Worm (Caenorhabditis elegans): ENCODE data around the gene hda-2.

hda-2 gene

DNA sequence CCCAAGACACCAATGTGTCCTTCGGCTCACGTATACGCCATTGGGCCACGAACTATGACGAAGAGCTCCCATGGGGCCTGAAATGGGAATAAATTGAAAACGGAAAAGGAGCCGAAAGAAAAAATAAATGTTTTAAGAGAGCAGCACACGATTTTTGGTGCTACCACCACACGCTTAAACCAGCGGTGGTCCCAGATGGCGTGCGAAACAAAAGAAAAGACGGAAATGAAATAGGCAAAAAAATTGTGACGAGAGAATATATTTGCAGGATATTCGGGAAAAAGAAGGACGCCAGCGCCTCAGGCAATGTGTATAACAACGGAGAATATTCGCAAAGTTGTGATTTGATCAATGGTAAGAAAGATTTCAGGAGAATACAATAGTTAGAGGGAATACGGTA is 35.4 kb downstream of the hda-2 start:
- no peak for TF ChIP-seq dpl-1 (GFP tag; optimal IDR thresholded peaks at IDR 0.05)
- no peak for TF ChIP-seq hsf-1 (GFP tag; IDR thresholded peaks at IDR 0.05)
- TF ChIP-seq lin-35 (GFP tag; optimal IDR thresholded peaks at IDR 0.05) = peak in 1 of 3 experiments; percentile 33
- TF ChIP-seq B0019.2 (GFP tag; conservative IDR thresholded peaks at IDR 0.05) = no peak
- TF ChIP-seq ekl-4 (GFP tag; IDR thresholded peaks at IDR 0.05) = no peak

DNA sequence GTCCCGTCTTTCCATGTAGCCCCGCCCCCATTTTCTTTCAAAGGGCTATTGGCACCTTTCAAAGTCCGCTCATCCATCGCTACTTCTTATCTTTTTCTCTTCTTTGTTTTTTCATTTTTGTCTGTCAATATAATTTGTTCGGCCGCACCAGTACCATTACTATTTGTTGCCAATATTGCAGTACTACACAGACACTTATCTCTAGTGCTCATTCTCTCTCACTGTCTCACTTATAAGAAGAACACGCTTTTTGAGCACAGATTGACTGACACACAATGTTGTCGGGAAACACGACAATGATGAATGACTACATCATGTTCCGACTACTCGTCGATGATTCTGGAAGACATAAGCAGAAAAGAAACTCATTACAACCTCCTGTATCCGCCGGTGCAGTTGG is 37.3 kb downstream of the hda-2 start:
- peak; percentile 37 for TF ChIP-seq ceh-27 (GFP tag; optimal IDR thresholded peaks at IDR 0.05)
- TF ChIP-seq Y95B8A.8 (GFP tag; IDR thresholded peaks at IDR 0.05) = no peak
- no peak for TF ChIP-seq ceh-100 (GFP tag; IDR thresholded peaks at IDR 0.05)
- no peak for TF ChIP-seq pha-4 (tag; optimal IDR thresholded peaks at IDR 0.05)
- 0 out of 2 replicates have a peak, but pooled peaks have one; percentile 35 for TF ChIP-seq dox-1 (GFP tag; IDR thresholded peaks at IDR 0.05)

DNA sequence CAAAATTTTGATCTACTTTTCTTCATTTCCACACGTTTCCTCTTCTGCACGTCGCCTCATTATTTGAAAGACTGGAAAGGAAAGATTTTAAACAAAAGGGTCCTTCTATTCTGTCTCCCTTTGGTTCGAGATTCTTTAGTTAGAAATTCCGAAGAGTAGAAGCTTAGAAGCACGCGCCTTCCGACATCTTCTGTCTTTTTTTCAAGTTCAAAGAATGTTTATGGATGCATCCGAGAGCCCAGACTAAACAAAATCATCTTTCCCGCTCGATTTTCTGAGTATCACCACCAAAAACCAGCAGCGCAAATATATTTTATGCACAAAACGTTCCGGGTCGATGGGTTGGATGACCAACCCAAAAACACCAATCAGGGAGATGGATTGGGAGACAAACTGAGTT is 38.3 kb downstream of the hda-2 start:
- TF ChIP-seq somi-1 (GFP tag; optimal IDR thresholded peaks at IDR 0.05) (no peak), lin-26 (GFP tag; IDR thresholded peaks at IDR 0.05) (no peak), ama-1 (optimal IDR thresholded peaks at IDR 0.05) (no peak), ama-1 (GFP tag; optimal IDR thresholded peaks at IDR 0.05) (no peak), lin-40 (tag; optimal IDR thresholded peaks at IDR 0.05) (no peak), ekl-4 (GFP tag; IDR thresholded peaks at IDR 0.05) (no peak), T07F8.4 (tag; optimal IDR thresholded peaks at IDR 0.05) (no peak), snpc-1.3 (tag; optimal IDR thresholded peaks at IDR 0.05; ENCODE audit: insufficient read depth) (no peak), ets-4 (GFP tag; optimal IDR thresholded peaks at IDR 0.05) (no peak), hlh-26 (GFP tag; conservative IDR thresholded peaks at IDR 0.05) (no peak), lin-35 (GFP tag; optimal IDR thresholded peaks at IDR 0.05) (no peak), ZK185.1 (tag; optimal IDR thresholded peaks at IDR 0.05; ENCODE audit: poor library complexity, severe bottlenecking) (no peak), ceh-100 (GFP tag; IDR thresholded peaks at IDR 0.05) (no peak), Y95B8A.8 (GFP tag; IDR thresholded peaks at IDR 0.05) (no peak), ztf-22 (GFP tag; optimal IDR thresholded peaks at IDR 0.05) (no peak), nhr-80 (tag; optimal IDR thresholded peaks at IDR 0.05) (no peak), K11D2.4 (GFP tag; IDR thresholded peaks at IDR 0.05) (no peak), ztf-28 (GFP tag; IDR thresholded peaks at IDR 0.05) (no peak)

DNA sequence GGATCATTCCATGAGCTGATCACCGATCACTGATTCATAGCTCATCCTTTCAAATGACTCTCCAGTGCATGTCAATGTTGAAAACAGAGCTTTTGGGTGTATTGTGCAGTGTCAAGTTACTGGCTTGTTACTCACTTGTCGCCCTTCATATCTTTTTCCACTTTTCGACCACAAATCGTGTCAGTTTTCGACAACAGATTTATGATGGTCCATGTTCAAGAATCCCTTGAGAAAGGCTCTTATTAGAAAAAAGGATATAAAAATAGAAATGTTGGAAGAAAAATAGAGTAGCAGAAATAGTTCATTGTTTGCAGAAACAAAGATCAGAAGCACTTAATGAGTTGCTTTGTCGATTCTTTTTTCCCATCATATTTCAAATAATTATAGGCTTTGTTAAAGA is 38.9 kb downstream of the hda-2 start:
- TF ChIP-seq mxl-1 (tag; optimal IDR thresholded peaks at IDR 0.05) = no peak
- TF ChIP-seq ama-1 (optimal IDR thresholded peaks at IDR 0.05) = no peak
- TF ChIP-seq ama-1 (GFP tag; optimal IDR thresholded peaks at IDR 0.05) = no peak
- TF ChIP-seq F22D6.2 (tag; optimal IDR thresholded peaks at IDR 0.05) = no peak
- TF ChIP-seq F52B5.7 (tag; optimal IDR thresholded peaks at IDR 0.05) = no peak

DNA sequence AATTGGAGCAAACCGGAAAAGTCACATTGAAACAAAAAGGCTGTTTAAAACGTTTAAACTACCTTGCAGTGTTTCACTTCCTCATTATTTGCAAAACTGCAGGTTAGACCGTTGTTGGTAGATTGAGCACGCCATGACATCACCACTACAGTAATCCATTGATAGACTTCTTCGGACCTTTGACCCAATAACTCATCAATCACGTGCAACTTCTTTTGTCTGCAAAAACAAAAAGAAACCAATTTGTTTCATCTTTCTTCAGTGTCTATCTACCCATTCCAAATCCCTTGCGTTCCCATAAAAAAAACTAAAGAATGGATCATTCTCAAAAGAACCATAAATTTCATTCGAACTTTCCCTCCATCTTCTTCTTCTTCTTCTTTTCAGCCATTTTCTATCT is 41.3 kb downstream of the hda-2 start:
- TF ChIP-seq F37B4.10 (GFP tag; IDR thresholded peaks at IDR 0.05) (no peak), chd-7 (tag; optimal IDR thresholded peaks at IDR 0.05) (no peak), unc-130 (GFP tag; optimal IDR thresholded peaks at IDR 0.05) (no peak), xnd-1 (tag; optimal IDR thresholded peaks at IDR 0.05) (no peak), F22D6.2 (tag; optimal IDR thresholded peaks at IDR 0.05) (no peak), hlh-12 (tag; optimal IDR thresholded peaks at IDR 0.05) (no peak), nhr-90 (tag; optimal IDR thresholded peaks at IDR 0.05) (no peak), let-526 (GFP tag; IDR thresholded peaks at IDR 0.05) (no peak), zfh-2 (GFP tag; conservative IDR thresholded peaks at IDR 0.05) (no peak), B0035.1 (tag; optimal IDR thresholded peaks at IDR 0.05) (no peak)

All from whole organism, young adult.